Worm (Caenorhabditis elegans): Measurements from ENCODE around the gene npr-27.

Gene npr-27

ce11 chrIV:7276661-7277060 lies 28.8 kb upstream of the npr-27 start, which contains the start of gene C06E4.2:
TSS of gene C06E4.2 (plus strand) at chrIV:7276961.
- no peak for TF ChIP-seq C38D4.7 (GFP tag; optimal IDR thresholded peaks at IDR 0.05)
- TF ChIP-seq hlh-30 (tag; optimal IDR thresholded peaks at IDR 0.05; ENCODE audit: insufficient read depth), result no peak
- no peak for TF ChIP-seq ceh-24 (tag; optimal IDR thresholded peaks at IDR 0.05)
- no peak for TF ChIP-seq dmd-4 (tag; optimal IDR thresholded peaks at IDR 0.05; ENCODE audit: borderline replicate concordance)
- no peak for TF ChIP-seq unc-3 (GFP tag; conservative IDR thresholded peaks at IDR 0.05)
- TF ChIP-seq unc-3 (tag; optimal IDR thresholded peaks at IDR 0.05), result no peak
- no peak for TF ChIP-seq hlh-8 (tag; optimal IDR thresholded peaks at IDR 0.05)
- no peak for TF ChIP-seq sox-4 (tag; optimal IDR thresholded peaks at IDR 0.05)
- no peak for TF ChIP-seq ttx-3 (tag; optimal IDR thresholded peaks at IDR 0.05)
- no peak for TF ChIP-seq tbx-7 (tag; optimal IDR thresholded peaks at IDR 0.05)
- TF ChIP-seq hlh-13 (GFP tag; optimal IDR thresholded peaks at IDR 0.05), result no peak
- TF ChIP-seq ceh-14 (tag; optimal IDR thresholded peaks at IDR 0.05), result no peak
- no peak for TF ChIP-seq nfya-1 (tag; optimal IDR thresholded peaks at IDR 0.05)
- no peak for TF ChIP-seq ceh-2 (tag; optimal IDR thresholded peaks at IDR 0.05)
- no peak for TF ChIP-seq ceh-30 (tag; optimal IDR thresholded peaks at IDR 0.05)
- no peak for TF ChIP-seq pat-9 (tag; optimal IDR thresholded peaks at IDR 0.05)
- no peak for TF ChIP-seq Y22D7AL.16 (tag; optimal IDR thresholded peaks at IDR 0.05)

ce11 chrIV:7282957-7283356 lies 22.5 kb upstream of the npr-27 start, which contains the start of gene C06E4.1:
TSS of gene C06E4.1 (plus strand) at chrIV:7283257.
- no peak for TF ChIP-seq gmeb-2 (tag; optimal IDR thresholded peaks at IDR 0.05)
- TF ChIP-seq ceh-45 (GFP tag; IDR thresholded peaks at IDR 0.05), result no peak
- no peak for TF ChIP-seq C08G9.2 (tag; optimal IDR thresholded peaks at IDR 0.05)
- TF ChIP-seq pax-1 (tag; optimal IDR thresholded peaks at IDR 0.05), result no peak
- no peak for TF ChIP-seq ceh-48 (tag; optimal IDR thresholded peaks at IDR 0.05)
- no peak for TF ChIP-seq Y22D7AL.16 (tag; optimal IDR thresholded peaks at IDR 0.05)
- no peak for TF ChIP-seq ceh-22 (tag; optimal IDR thresholded peaks at IDR 0.05)
- TF ChIP-seq hlh-30 (tag; optimal IDR thresholded peaks at IDR 0.05; ENCODE audit: insufficient read depth), result no peak
- no peak for TF ChIP-seq lim-6 (tag; optimal IDR thresholded peaks at IDR 0.05)
- no peak for TF ChIP-seq hlh-15 (tag; optimal IDR thresholded peaks at IDR 0.05)
- no peak for TF ChIP-seq pat-9 (tag; optimal IDR thresholded peaks at IDR 0.05)
- no peak for TF ChIP-seq ceh-30 (tag; optimal IDR thresholded peaks at IDR 0.05)
- no peak for TF ChIP-seq pag-3 (tag; optimal IDR thresholded peaks at IDR 0.05; ENCODE audit: borderline replicate concordance)
- TF ChIP-seq ets-4 (tag; optimal IDR thresholded peaks at IDR 0.05), result no peak
- TF ChIP-seq eyg-1 (tag; optimal IDR thresholded peaks at IDR 0.05), result no peak
- TF ChIP-seq pros-1 (tag; optimal IDR thresholded peaks at IDR 0.05), result no peak
- TF ChIP-seq rnt-1 (tag; optimal IDR thresholded peaks at IDR 0.05), result no peak

DNA sequence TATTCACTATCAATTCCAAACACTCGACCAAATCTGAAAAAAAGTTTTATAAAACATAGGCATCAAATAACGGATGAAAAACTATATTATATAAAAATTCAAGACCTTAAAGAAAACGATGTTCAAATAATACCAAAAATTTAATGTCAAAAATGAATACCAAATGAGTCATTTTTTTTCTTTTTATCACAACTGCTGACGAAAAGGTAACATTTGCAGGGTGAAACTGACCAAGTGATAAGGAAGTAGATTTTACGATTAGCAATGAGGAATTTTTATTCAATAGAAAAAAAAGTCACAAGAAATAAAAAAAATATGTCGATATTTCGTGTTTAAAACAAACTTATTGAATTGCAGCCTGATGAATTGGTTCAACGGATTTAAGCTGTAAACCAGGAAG lies 19.6 kb upstream of the npr-27 start, which contains the start of gene C06E4.8:
C06E4.8 (minus strand) TSS at position 37 of the 400 bp plus-strand sequence.
- TF ChIP-seq lin-11 (tag; optimal IDR thresholded peaks at IDR 0.05) (no peak), dmd-4 (tag; optimal IDR thresholded peaks at IDR 0.05; ENCODE audit: borderline replicate concordance) (no peak), mec-3 (tag; optimal IDR thresholded peaks at IDR 0.05; ENCODE audit: borderline replicate concordance) (no peak), nhr-232 (tag; optimal IDR thresholded peaks at IDR 0.05) (no peak)

- no peak for TF ChIP-seq F13H6.1 (tag; optimal IDR thresholded peaks at IDR 0.05)
Measured at ce11 chrIV:7287474-7287873, 18.0 kb upstream of the npr-27 start, which contains the start of gene F42C5.3. TSS of gene F42C5.3 (minus strand) at chrIV:7287574.

DNA sequence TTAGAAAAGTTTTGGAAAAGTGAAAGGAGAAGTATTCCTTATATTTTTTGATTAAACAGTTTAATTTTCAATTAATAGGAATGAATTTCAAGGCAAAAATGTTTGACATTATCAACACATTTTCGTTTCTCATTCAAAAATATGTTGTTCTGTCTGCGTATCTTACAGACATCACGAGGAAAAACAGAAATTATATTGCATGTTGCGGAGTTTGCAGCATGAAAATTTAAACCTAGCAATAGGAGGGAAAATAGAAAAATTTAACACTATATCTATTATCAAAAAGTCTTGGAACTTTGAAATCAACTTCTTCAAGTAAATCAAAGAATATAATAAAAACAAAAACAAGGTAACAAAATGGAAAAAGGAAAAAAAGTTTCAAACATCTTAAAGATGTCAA lies 14.4 kb upstream of the npr-27 start:
- no peak for TF ChIP-seq syd-9 (tag; optimal IDR thresholded peaks at IDR 0.05)
- TF ChIP-seq lim-6 (tag; optimal IDR thresholded peaks at IDR 0.05), result no peak
- TF ChIP-seq ref-2 (tag; optimal IDR thresholded peaks at IDR 0.05), result no peak
- TF ChIP-seq fax-1 (tag; optimal IDR thresholded peaks at IDR 0.05), result no peak
- no peak for TF ChIP-seq elt-4 (tag; optimal IDR thresholded peaks at IDR 0.05)
- TF ChIP-seq pha-2 (tag; optimal IDR thresholded peaks at IDR 0.05), result no peak
- no peak for TF ChIP-seq sox-4 (tag; optimal IDR thresholded peaks at IDR 0.05)
- TF ChIP-seq rnt-1 (tag; optimal IDR thresholded peaks at IDR 0.05), result no peak
- TF ChIP-seq tbx-7 (tag; optimal IDR thresholded peaks at IDR 0.05), result no peak
- no peak for TF ChIP-seq Y22D7AL.16 (tag; optimal IDR thresholded peaks at IDR 0.05)
- TF ChIP-seq pros-1 (tag; optimal IDR thresholded peaks at IDR 0.05), result no peak
- no peak for TF ChIP-seq ahr-1 (tag; optimal IDR thresholded peaks at IDR 0.05)
- TF ChIP-seq zip-5 (tag; optimal IDR thresholded peaks at IDR 0.05), result no peak
- no peak for TF ChIP-seq hlh-30 (tag; optimal IDR thresholded peaks at IDR 0.05; ENCODE audit: insufficient read depth)
- no peak for TF ChIP-seq pqm-1 (tag; optimal IDR thresholded peaks at IDR 0.05)
- TF ChIP-seq ceh-30 (tag; optimal IDR thresholded peaks at IDR 0.05), result no peak
- TF ChIP-seq fkh-10 (GFP tag; optimal IDR thresholded peaks at IDR 0.05), result no peak
- TF ChIP-seq sox-2 (GFP tag; IDR thresholded peaks at IDR 0.05), result no peak
